Worm (Caenorhabditis elegans): Measurements from ENCODE around the gene slc-9B.2.
"Not testable (repeated sequence)": the region's sequence is repeated elsewhere in the genome, so short reads cannot be mapped to it uniquely, and the experiment has no call there.

Gene slc-9B.2

ce11 chrV:16377849-16378248 is 39.0 kb downstream of the slc-9B.2 start, which contains the start of gene F13A7.1:
Gene F13A7.1, minus strand, starts transcription at chrV:16377949.
- TF ChIP-seq nhr-23 (tag; optimal IDR thresholded peaks at IDR 0.05) (no peak), sma-3 (GFP tag; optimal IDR thresholded peaks at IDR 0.05) (no peak), dmd-4 (tag; optimal IDR thresholded peaks at IDR 0.05) (no peak), elt-3 (tag; optimal IDR thresholded peaks at IDR 0.05) (no peak), nhr-11 (tag; optimal IDR thresholded peaks at IDR 0.05) (no peak), egl-27 (tag; optimal IDR thresholded peaks at IDR 0.05) (no peak)

- TF ChIP-seq lin-13 (GFP tag; optimal IDR thresholded peaks at IDR 0.05) (no peak), unc-62 (GFP tag; optimal IDR thresholded peaks at IDR 0.05) (no peak), fos-1 (tag; optimal IDR thresholded peaks at IDR 0.05) (no peak), nhr-21 (tag; optimal IDR thresholded peaks at IDR 0.05) (no peak), unc-55 (GFP tag; optimal IDR thresholded peaks at IDR 0.05) (no peak), sma-3 (GFP tag; optimal IDR thresholded peaks at IDR 0.05) (no peak), aly-2 (tag; optimal IDR thresholded peaks at IDR 0.05) (no peak), C34F6.9 (tag; optimal IDR thresholded peaks at IDR 0.05) (no peak), nhr-10 (tag; optimal IDR thresholded peaks at IDR 0.05) (no peak), ceh-82 (tag; optimal IDR thresholded peaks at IDR 0.05) (no peak), nhr-77 (tag; optimal IDR thresholded peaks at IDR 0.05) (no peak)
Observed at ce11 chrV:16382949-16383348, 44.1 kb downstream of the slc-9B.2 start.

- not testable (repeated sequence) for TF ChIP-seq nhr-11 (tag; optimal IDR thresholded peaks at IDR 0.05); F13H6.1 (tag; optimal IDR thresholded peaks at IDR 0.05); Y55F3AM.14 (GFP tag; optimal IDR thresholded peaks at IDR 0.05)
Observed at ce11 chrV:16383729-16384128, 44.9 kb downstream of the slc-9B.2 start, which contains the start of gene F13A7.7. Gene F13A7.7, minus strand, starts transcription at chrV:16383829.

ce11 chrV:16388268-16388667 is 49.4 kb downstream of the slc-9B.2 start, which contains the start of gene sri-65:
Gene sri-65, minus strand, starts transcription at chrV:16388368.
- no peak for TF ChIP-seq lin-39 (tag; optimal IDR thresholded peaks at IDR 0.05)

- no peak for TF ChIP-seq mab-5 (tag; optimal IDR thresholded peaks at IDR 0.05)
- peak; percentile 5 for TF ChIP-seq nhr-129 (tag; optimal IDR thresholded peaks at IDR 0.05)
- peak; percentile 77 for TF ChIP-seq sma-9 (GFP tag; optimal IDR thresholded peaks at IDR 0.05)
- no peak for TF ChIP-seq sma-9 (tag; optimal IDR thresholded peaks at IDR 0.05)
- no peak for TF ChIP-seq elt-3 (tag; optimal IDR thresholded peaks at IDR 0.05)
- TF ChIP-seq fos-1 (tag; optimal IDR thresholded peaks at IDR 0.05), result peak; percentile 49
- no peak for TF ChIP-seq nhr-11 (tag; optimal IDR thresholded peaks at IDR 0.05)
- no peak for TF ChIP-seq nhr-77 (tag; optimal IDR thresholded peaks at IDR 0.05)
- no peak for TF ChIP-seq lin-39 (tag; optimal IDR thresholded peaks at IDR 0.05)
- no peak for TF ChIP-seq aly-2 (tag; optimal IDR thresholded peaks at IDR 0.05)
- TF ChIP-seq peb-1 (tag; optimal IDR thresholded peaks at IDR 0.05), result no peak
- no peak for TF ChIP-seq unc-62 (GFP tag; optimal IDR thresholded peaks at IDR 0.05)
- no peak for TF ChIP-seq nhr-6 (tag; optimal IDR thresholded peaks at IDR 0.05)
- no peak for TF ChIP-seq alr-1 (tag; optimal IDR thresholded peaks at IDR 0.05)
- no peak for TF ChIP-seq C34F6.9 (tag; optimal IDR thresholded peaks at IDR 0.05)
- no peak for TF ChIP-seq mbf-1 (tag; optimal IDR thresholded peaks at IDR 0.05)
- no peak for TF ChIP-seq nhr-237 (tag; optimal IDR thresholded peaks at IDR 0.05)
- TF ChIP-seq ceh-82 (tag; optimal IDR thresholded peaks at IDR 0.05), result no peak
Observed at ce11 chrV:16390655-16391054, 51.8 kb downstream of the slc-9B.2 start, which contains the start of gene gst-44. Gene gst-44, plus strand, starts transcription at chrV:16390891.
